Fruit fly (Drosophila melanogaster): Measurements from ENCODE around the gene Rab11.

The Rab11 gene

dm6 chr3R:21097160-21097559, 14.0 kb upstream of the Rab11 start:
- TF ChIP-seq Mes4 (GFP tag; optimal IDR thresholded peaks at IDR 0.05) (no peak), dm (GFP tag; optimal IDR thresholded peaks at IDR 0.05) (no peak), sqz (GFP tag; optimal IDR thresholded peaks at IDR 0.05) (peak; percentile 7), chinmo (GFP tag; IDR thresholded peaks at IDR 0.05; ENCODE audit: partially characterized antibody) (no peak), CG4360 (GFP tag; IDR thresholded peaks at IDR 0.05) (peak; percentile 78), Med (GFP tag) (peak; percentile 50), rib (GFP tag; IDR thresholded peaks at IDR 0.05) (0 out of 2 replicates have a peak, but pooled peaks have one; percentile 41), CG17385 (GFP tag; optimal IDR thresholded peaks at IDR 0.05) (peak; percentile 61)

- TF ChIP-seq Doc2 (GFP tag; IDR thresholded peaks at IDR 0.05) (no peak), gfzf (GFP tag; optimal IDR thresholded peaks at IDR 0.05) (peak; percentile 83), CG34422 (GFP tag; IDR thresholded peaks at IDR 0.05) (peak; percentile 94), fu2 (GFP tag; optimal IDR thresholded peaks at IDR 0.05) (peak; percentile 93), ap (GFP tag; IDR thresholded peaks at IDR 0.05) (peak; percentile 76), kay (GFP tag; optimal IDR thresholded peaks at IDR 0.05) (peak; percentile 64), CG43689 (GFP tag; IDR thresholded peaks at IDR 0.05) (no peak), ERR (GFP tag; optimal IDR thresholded peaks at IDR 0.05) (peak; percentile 80), lbe (GFP tag; optimal IDR thresholded peaks at IDR 0.05) (peak; percentile 74), CG32767 (GFP tag; IDR thresholded peaks at IDR 0.05) (peak; percentile 80; the same call in 1 of the 2 replicates), ase (GFP tag; IDR thresholded peaks at IDR 0.05) (peak; percentile 90), CG32532 (GFP tag; IDR thresholded peaks at IDR 0.05) (peak; percentile 94), CG14014 (GFP tag; IDR thresholded peaks at IDR 0.05) (peak; percentile 94), klu (GFP tag; IDR thresholded peaks at IDR 0.05) (peak; percentile 84), crc (GFP tag; optimal IDR thresholded peaks at IDR 0.05) (peak; percentile 74), CG10959 (GFP tag; IDR thresholded peaks at IDR 0.05) (peak; percentile 92), CG2712 (tag; optimal IDR thresholded peaks at IDR 0.05) (peak; percentile 87), ftz-f1 (GFP tag; optimal IDR thresholded peaks at IDR 0.05) (peak; percentile 64), CG7963 (GFP tag; IDR thresholded peaks at IDR 0.05; ENCODE audit: partially characterized antibody) (peak; percentile 99), unc-4 (GFP tag; IDR thresholded peaks at IDR 0.05; ENCODE audit: partially characterized antibody) (peak; percentile 99), sna (GFP tag; IDR thresholded peaks at IDR 0.05; ENCODE audit: partially characterized antibody) (peak; percentile 100), CG11093 (GFP tag; IDR thresholded peaks at IDR 0.05) (peak; percentile 87), slp2 (GFP tag; optimal IDR thresholded peaks at IDR 0.05) (peak; percentile 77), CG16779 (GFP tag; IDR thresholded peaks at IDR 0.05) (peak; percentile 74), ara (GFP tag; IDR thresholded peaks at IDR 0.05) (peak; percentile 87), CG18764 (GFP tag; optimal IDR thresholded peaks at IDR 0.05) (peak; percentile 63), az2 (GFP tag; optimal IDR thresholded peaks at IDR 0.05) (peak; percentile 50), CoRest (tag; optimal IDR thresholded peaks at IDR 0.05) (peak; percentile 83), H15 (GFP tag; IDR thresholded peaks at IDR 0.05) (peak; percentile 90), GATAe (GFP tag; conservative IDR thresholded peaks at IDR 0.05) (peak; percentile 73; the same call in 1 of the 2 replicates), CG15073 (GFP tag; optimal IDR thresholded peaks at IDR 0.05) (no peak), Sry-δ (GFP tag; optimal IDR thresholded peaks at IDR 0.05) (peak; percentile 100), CG11456 (GFP tag; IDR thresholded peaks at IDR 0.05) (peak; percentile 94), Neu2 (GFP tag; optimal IDR thresholded peaks at IDR 0.05; ENCODE audit: borderline replicate concordance) (peak; percentile 63), hb (GFP tag; IDR thresholded peaks at IDR 0.05; ENCODE audit: partially characterized antibody) (peak; percentile 100), scrt (GFP tag; optimal IDR thresholded peaks at IDR 0.05) (no peak), CG4404 (GFP tag; IDR thresholded peaks at IDR 0.05) (peak; percentile 94), Sin3A (optimal IDR thresholded peaks at IDR 0.05) (peak; percentile 99), dmrt99B (tag; optimal IDR thresholded peaks at IDR 0.05) (no peak), Deaf1 (tag; optimal IDR thresholded peaks at IDR 0.05) (no peak), CG16813 (GFP tag; IDR thresholded peaks at IDR 0.05; ENCODE audit: partially characterized antibody) (peak; percentile 100), da (GFP tag; optimal IDR thresholded peaks at IDR 0.05) (peak; percentile 74), NFAT (GFP tag; IDR thresholded peaks at IDR 0.05) (peak; percentile 94)
Observed at dm6 chr3R:21097631-21098117, 13.5 kb upstream of the Rab11 start, which contains the start of gene RhoGAP93B. Gene RhoGAP93B (minus strand): TSS chr3R:21097827.

Measured in whole organism, embryonic.